Worm (Caenorhabditis elegans): ENCODE data around the gene pmpl-1.

Gene pmpl-1

ce11 chrX:3743190-3743589 lies 44.6 kb upstream of the pmpl-1 start:
- TF ChIP-seq zag-1 (tag; optimal IDR thresholded peaks at IDR 0.05) (no peak), ceh-8 (GFP tag; optimal IDR thresholded peaks at IDR 0.05) (no peak), dsc-1 (tag; optimal IDR thresholded peaks at IDR 0.05) (no peak), nhr-90 (tag; optimal IDR thresholded peaks at IDR 0.05; ENCODE audit: poor library complexity) (no peak), alr-1 (tag; optimal IDR thresholded peaks at IDR 0.05; ENCODE audit: borderline replicate concordance) (no peak), nhr-28 (tag; optimal IDR thresholded peaks at IDR 0.05) (no peak), hlh-4 (tag; optimal IDR thresholded peaks at IDR 0.05) (no peak), lsy-2 (tag; optimal IDR thresholded peaks at IDR 0.05) (no peak)

- TF ChIP-seq sup-37 (GFP tag; optimal IDR thresholded peaks at IDR 0.05) (no peak), alr-1 (tag; optimal IDR thresholded peaks at IDR 0.05; ENCODE audit: borderline replicate concordance) (no peak), egl-27 (tag; optimal IDR thresholded peaks at IDR 0.05) (no peak), fos-1 (tag; optimal IDR thresholded peaks at IDR 0.05) (no peak), nhr-12 (tag; optimal IDR thresholded peaks at IDR 0.05) (no peak), unc-62 (GFP tag; optimal IDR thresholded peaks at IDR 0.05) (no peak), nhr-237 (tag; optimal IDR thresholded peaks at IDR 0.05) (no peak), aly-2 (tag; optimal IDR thresholded peaks at IDR 0.05) (no peak), blmp-1 (tag; optimal IDR thresholded peaks at IDR 0.05) (no peak), ceh-90 (tag; optimal IDR thresholded peaks at IDR 0.05) (no peak), unc-98 (GFP tag; IDR thresholded peaks at IDR 0.05) (no peak), xbp-1 (tag; optimal IDR thresholded peaks at IDR 0.05) (no peak), pag-3 (tag; optimal IDR thresholded peaks at IDR 0.05; ENCODE audit: borderline replicate concordance, insufficient read depth) (no peak), unc-86 (tag; optimal IDR thresholded peaks at IDR 0.05) (no peak), nhr-28 (tag; optimal IDR thresholded peaks at IDR 0.05) (no peak), lin-15B (tag; optimal IDR thresholded peaks at IDR 0.05) (no peak)
Observed at ce11 chrX:3751370-3751769, 36.5 kb upstream of the pmpl-1 start.

ce11 chrX:3752443-3752842 lies 35.4 kb upstream of the pmpl-1 start:
- TF ChIP-seq lir-3 (tag; optimal IDR thresholded peaks at IDR 0.05; ENCODE audit: poor library complexity) (no peak), C04F5.9 (tag; optimal IDR thresholded peaks at IDR 0.05) (no peak), rnt-1 (tag; optimal IDR thresholded peaks at IDR 0.05) (no peak), F16B12.6 (tag; optimal IDR thresholded peaks at IDR 0.05) (no peak), nhr-11 (tag; optimal IDR thresholded peaks at IDR 0.05) (no peak), nhr-20 (tag; optimal IDR thresholded peaks at IDR 0.05) (no peak)

- TF ChIP-seq nhr-85 (tag), result peak; percentile 21
- TF ChIP-seq fkh-10 (GFP tag; optimal IDR thresholded peaks at IDR 0.05), result no peak
- peak in 5 of 6 experiments; percentile 5 to 89 (median 63) for TF ChIP-seq elt-3 (tag; optimal IDR thresholded peaks at IDR 0.05)
Observed at ce11 chrX:3755753-3756152, 32.1 kb upstream of the pmpl-1 start.

- no peak for TF ChIP-seq grh-1 (GFP tag; IDR thresholded peaks at IDR 0.05)
- peak; percentile 4 to 94 (median 63) for TF ChIP-seq elt-3 (tag; optimal IDR thresholded peaks at IDR 0.05)
- no peak for TF ChIP-seq pax-3 (tag; optimal IDR thresholded peaks at IDR 0.05)
- TF ChIP-seq rnt-1 (tag; optimal IDR thresholded peaks at IDR 0.05), result peak; percentile 31
- TF ChIP-seq zip-4 (GFP tag; optimal IDR thresholded peaks at IDR 0.05), result no peak
Observed at ce11 chrX:3756238-3756637, 31.6 kb upstream of the pmpl-1 start.

ce11 chrX:3758399-3758798 lies 29.4 kb upstream of the pmpl-1 start, which contains the start of gene T14G12.12:
TSS of gene T14G12.12 (minus strand) at chrX:3758499.
- TF ChIP-seq ets-5 (GFP tag; IDR thresholded peaks at IDR 0.05) (no peak), egl-13 (tag; optimal IDR thresholded peaks at IDR 0.05) (no peak)
